Fruit fly (Drosophila melanogaster): ENCODE measurements around the gene CG31097.

DNA sequence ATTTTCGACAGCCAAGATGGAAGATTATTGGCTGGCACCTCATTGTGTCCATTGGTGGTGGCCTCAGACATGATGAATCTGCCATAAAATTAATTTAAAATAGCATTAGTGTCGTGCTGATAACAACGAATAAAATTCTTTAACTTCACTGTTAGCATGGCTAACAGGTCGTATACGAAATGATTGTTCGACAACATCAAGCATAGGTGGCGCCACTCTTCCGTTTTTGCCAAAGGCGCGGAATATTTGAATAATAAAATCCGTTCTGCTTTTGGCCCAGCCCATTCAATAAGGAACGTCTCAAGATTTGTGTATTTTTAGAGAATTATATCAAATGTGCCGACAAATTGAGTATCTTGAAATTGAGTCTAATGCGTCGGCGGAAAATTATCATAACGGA is 15.0 kb upstream of the CG31097 start:
- TF ChIP-seq CG10462 (GFP tag; optimal IDR thresholded peaks at IDR 0.05) = no peak
- TF ChIP-seq CG6854 (GFP tag; optimal IDR thresholded peaks at IDR 0.05) = no peak
- TF ChIP-seq luna (GFP tag; optimal IDR thresholded peaks at IDR 0.05) = no peak
- no peak for TF ChIP-seq CG31224 (GFP tag; IDR thresholded peaks at IDR 0.05)
